Worm (Caenorhabditis elegans) whole organism, early embryonic: ENCODE data around the gene M18.3.
A peak's percentile ranks its signal among the peaks of the same experiment; 100 is the strongest.

Experiments
- B0310.2 ChIP-seq: sonication (generic microtip); optimal IDR thresholded peaks from 2 replicates; lab custom pipeline; 2016; ENCODE audit warnings: mild to moderate bottlenecking, missing genetic modification characterization, missing compliant biosample characterization
- F13C5.2 ChIP-seq: sonication (generic microtip); optimal IDR thresholded peaks from 2 replicates; lab custom pipeline; 2017; ENCODE audit warnings: mild to moderate bottlenecking, missing genetic modification characterization, inconsistent platforms, missing compliant biosample characterization
- aly-1 ChIP-seq: sonication (generic microtip); optimal IDR thresholded peaks from 2 replicates; lab custom pipeline; 2016; ENCODE audit warnings: missing genetic modification characterization, missing compliant biosample characterization
- ama-1 ChIP-seq: fragments of 150-350 bp; optimal IDR thresholded peaks from 2 replicates; lab custom pipeline; 2014
- ceh-13 ChIP-seq: fragments of 200-800 bp; sonication (Bioruptor generic); optimal IDR thresholded peaks from 2 replicates; lab custom pipeline; 2018; ENCODE audit warnings: mild to moderate bottlenecking, missing genetic modification characterization, missing compliant biosample characterization
- ceh-36 ChIP-seq: sonication (generic microtip); optimal IDR thresholded peaks from 2 replicates; lab custom pipeline; 2016; ENCODE audit warnings: missing genetic modification characterization, inconsistent platforms, missing compliant biosample characterization
- ets-7 ChIP-seq: sonication (generic microtip); optimal IDR thresholded peaks from 2 replicates; lab custom pipeline; 2016; ENCODE audit warnings: missing genotype, missing genetic modification characterization, missing compliant biosample characterization
- flt-1 ChIP-seq: fragments of 200-800 bp; sonication (Bioruptor generic); IDR thresholded peaks from 2 replicates; pipeline ENCODE4 v1.3.6; 2022; ENCODE audit warnings: missing genetic modification characterization, missing compliant biosample characterization
- hmbx-1 ChIP-seq: sonication (generic microtip); optimal IDR thresholded peaks from 2 replicates; lab custom pipeline; 2016; ENCODE audit warnings: mild to moderate bottlenecking, missing genetic modification characterization, missing compliant biosample characterization
- hmg-4 ChIP-seq: fragments of 200-800 bp; sonication (Bioruptor generic); optimal IDR thresholded peaks from 2 replicates; lab custom pipeline; 2018; ENCODE audit warnings: mild to moderate bottlenecking, missing genetic modification characterization, missing compliant biosample characterization
- pes-1 ChIP-seq: fragments of 200-800 bp; sonication (Bioruptor generic); IDR thresholded peaks from 2 replicates; pipeline ENCODE4 v1.3.6; 2022; ENCODE audit warnings: missing genetic modification reagents, missing genetic modification characterization, missing compliant biosample characterization
- tbx-11 ChIP-seq: fragments of 200-800 bp; sonication (Bioruptor generic); IDR thresholded peaks from 2 replicates; pipeline ENCODE4 v1.3.6; 2022; ENCODE audit warnings: missing genetic modification characterization, missing compliant biosample characterization
- tbx-37 ChIP-seq: fragments of 200-800 bp; sonication (Bioruptor generic); conservative IDR thresholded peaks from 2 replicates; pipeline ENCODE4 v1.3.6; 2022; ENCODE audit warnings: missing genetic modification reagents, missing genetic modification characterization, missing compliant biosample characterization
- tra-4 ChIP-seq: sonication (generic microtip); optimal IDR thresholded peaks from 2 replicates; lab custom pipeline; 2017; ENCODE audit warnings: missing genetic modification characterization, missing compliant biosample characterization

DNA sequence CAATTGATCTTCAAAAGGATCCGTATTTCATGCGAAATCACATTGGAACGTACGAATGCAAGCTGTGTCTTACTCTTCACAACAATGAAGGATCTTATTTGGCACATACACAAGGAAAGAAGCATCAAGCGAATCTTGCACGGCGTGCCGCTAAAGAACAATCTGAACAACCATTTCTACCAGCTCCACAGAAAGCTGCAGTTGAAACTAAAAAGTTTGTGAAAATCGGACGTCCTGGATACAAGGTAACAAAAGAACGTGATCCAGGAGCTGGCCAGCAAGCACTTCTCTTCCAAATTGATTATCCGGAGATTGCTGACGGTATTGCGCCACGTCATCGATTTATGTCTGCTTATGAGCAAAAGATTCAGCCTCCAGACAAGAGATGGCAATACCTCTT, 21.1 kb upstream of the M18.3 start:
- TF ChIP-seq aly-1 (tag; lab: Kevin White, UChicago) (no peak), ama-1 (lab: Kevin White, UChicago) (peak; percentile 5), tbx-37 (GFP tag; lab: Robert Waterston, UW) (no peak), pes-1 (GFP tag; lab: Robert Waterston, UW) (no peak), hmg-4 (GFP tag; lab: Kevin White, UChicago) (no peak), ceh-36 (no peak), tra-4 (tag; lab: Kevin White, UChicago) (no peak), ets-7 (tag; lab: Kevin White, UChicago) (no peak), B0310.2 (tag; lab: Kevin White, UChicago) (no peak), flt-1 (GFP tag; lab: Robert Waterston, UW) (no peak), tbx-11 (GFP tag; lab: Robert Waterston, UW) (no peak), hmbx-1 (tag; lab: Kevin White, UChicago) (no peak), F13C5.2 (no peak), ceh-13 (GFP tag; lab: Kevin White, UChicago) (no peak)
